Worm (Caenorhabditis elegans): ENCODE data around the gene rde-11.
A peak's percentile ranks its signal among the peaks of the same experiment; 100 is the strongest.

Gene rde-11

DNA sequence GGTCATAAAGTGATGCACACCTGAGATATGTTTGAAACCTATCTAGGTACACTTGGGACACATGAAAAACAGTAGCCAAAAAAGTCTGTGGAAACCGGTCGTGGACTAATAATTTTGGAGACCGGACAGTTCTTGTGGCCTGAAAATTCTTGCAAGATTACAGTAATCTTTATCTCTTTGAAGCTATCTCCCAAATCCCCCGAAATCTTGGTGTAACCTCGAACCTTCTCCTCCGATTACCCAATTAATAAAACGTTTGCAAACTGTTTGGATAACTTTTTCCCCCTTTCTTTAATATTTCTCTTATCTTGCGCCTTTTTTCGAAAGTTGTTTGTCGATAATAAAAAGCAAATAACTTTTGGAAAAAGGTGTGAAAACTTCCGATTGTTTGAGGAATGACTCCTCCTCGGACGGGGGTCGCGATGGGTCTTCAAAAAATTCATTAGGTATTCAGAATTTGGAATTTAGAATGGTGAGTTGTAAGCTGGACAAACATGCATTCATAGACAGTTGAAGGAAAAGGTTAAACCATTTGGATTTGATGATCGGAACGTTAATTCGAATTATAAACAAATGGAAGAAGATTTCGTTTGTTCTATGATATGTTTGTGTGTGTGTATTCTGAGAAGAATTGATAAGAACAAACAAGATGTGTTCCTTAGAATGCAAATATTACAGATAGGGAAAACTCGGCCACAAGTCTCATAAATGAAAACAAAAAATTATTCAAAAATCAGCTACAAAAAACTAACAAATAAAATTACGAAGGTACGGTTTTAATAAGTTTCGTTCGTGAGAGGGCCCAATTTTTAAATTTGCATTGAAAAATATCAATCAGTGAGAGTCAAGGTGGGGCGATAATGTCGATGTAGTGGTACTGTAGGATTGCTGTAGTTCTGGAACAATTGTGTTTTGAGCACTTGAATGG lies 21.9 kb upstream of the rde-11 start:
- no peak for TF ChIP-seq ZK546.5 (tag; optimal IDR thresholded peaks at IDR 0.05)
- no peak for TF ChIP-seq gei-8 (GFP tag; optimal IDR thresholded peaks at IDR 0.05)
- TF ChIP-seq F44E2.7 (GFP tag; IDR thresholded peaks at IDR 0.05) = no peak
- no peak for TF ChIP-seq arid-1 (GFP tag; conservative IDR thresholded peaks at IDR 0.05)
- TF ChIP-seq F26F4.8 (GFP tag; conservative IDR thresholded peaks at IDR 0.05) = no peak
- TF ChIP-seq dve-1 (tag; optimal IDR thresholded peaks at IDR 0.05; ENCODE audit: insufficient read depth) = peak; percentile 39
- peak; percentile 51; the same call in 1 of the 2 replicates for TF ChIP-seq zfp-3 (GFP tag; conservative IDR thresholded peaks at IDR 0.05)
- no peak for TF ChIP-seq hif-1 (tag; optimal IDR thresholded peaks at IDR 0.05)
- TF ChIP-seq dmd-6 (GFP tag; IDR thresholded peaks at IDR 0.05) = 0 out of 2 replicates have a peak, but pooled peaks have one; percentile 18
- no peak for TF ChIP-seq ama-1 (optimal IDR thresholded peaks at IDR 0.05)
- peak; percentile 81 for TF ChIP-seq nhr-25 (tag; optimal IDR thresholded peaks at IDR 0.05; ENCODE audit: borderline replicate concordance, insufficient read depth)
- peak in 1 of 2 experiments; percentile 86 for TF ChIP-seq unc-62 (GFP tag; optimal IDR thresholded peaks at IDR 0.05 in 1 of 2)
- TF ChIP-seq unc-62 (tag; optimal IDR thresholded peaks at IDR 0.05) = no peak
- TF ChIP-seq tra-1 (GFP tag; IDR thresholded peaks at IDR 0.05) = no peak
- 0 out of 2 replicates have a peak, but pooled peaks have one; percentile 17 for TF ChIP-seq dmd-9 (GFP tag; IDR thresholded peaks at IDR 0.05)
- TF ChIP-seq lsy-2 (tag; optimal IDR thresholded peaks at IDR 0.05) = no peak
- TF ChIP-seq lim-7 (GFP tag; IDR thresholded peaks at IDR 0.05) = 0 out of 2 replicates have a peak, but pooled peaks have one; percentile 38
- no peak for TF ChIP-seq F49E8.2 (tag; optimal IDR thresholded peaks at IDR 0.05; ENCODE audit: borderline replicate concordance)
- TF ChIP-seq nhr-48 (tag; optimal IDR thresholded peaks at IDR 0.05) = peak; percentile 1
- TF ChIP-seq fkh-10 (GFP tag; optimal IDR thresholded peaks at IDR 0.05) = no peak
- TF ChIP-seq spr-1 (tag; optimal IDR thresholded peaks at IDR 0.05) = no peak
- peak; percentile 85 for TF ChIP-seq aha-1 (tag)
- TF ChIP-seq nhr-41 (GFP tag; IDR thresholded peaks at IDR 0.05) = no peak
- no peak for TF ChIP-seq nhr-76 (tag; optimal IDR thresholded peaks at IDR 0.05)
- TF ChIP-seq pqm-1 (tag; optimal IDR thresholded peaks at IDR 0.05) = no peak
- no peak for TF ChIP-seq zag-1 (tag; optimal IDR thresholded peaks at IDR 0.05)
- no peak for TF ChIP-seq madf-9 (GFP tag; conservative IDR thresholded peaks at IDR 0.05)
- no peak for TF ChIP-seq daf-16 (GFP tag; optimal IDR thresholded peaks at IDR 0.05)
- TF ChIP-seq daf-16 (tag; optimal IDR thresholded peaks at IDR 0.05) = no peak
- no peak for TF ChIP-seq ces-1 (GFP tag; optimal IDR thresholded peaks at IDR 0.05)
- no peak for TF ChIP-seq tag-97 (GFP tag; IDR thresholded peaks at IDR 0.05)
- TF ChIP-seq duxl-1 (tag; optimal IDR thresholded peaks at IDR 0.05; ENCODE audit: poor library complexity) = no peak
- TF ChIP-seq ceh-20 (GFP tag; IDR thresholded peaks at IDR 0.05) = peak; percentile 41; the same call in 1 of the 2 replicates
- no peak for TF ChIP-seq snpc-1.2 (GFP tag; IDR thresholded peaks at IDR 0.05)
- TF ChIP-seq rbr-2 (tag; optimal IDR thresholded peaks at IDR 0.05) = no peak
- TF ChIP-seq zfp-2 (tag; optimal IDR thresholded peaks at IDR 0.05) = no peak

DNA sequence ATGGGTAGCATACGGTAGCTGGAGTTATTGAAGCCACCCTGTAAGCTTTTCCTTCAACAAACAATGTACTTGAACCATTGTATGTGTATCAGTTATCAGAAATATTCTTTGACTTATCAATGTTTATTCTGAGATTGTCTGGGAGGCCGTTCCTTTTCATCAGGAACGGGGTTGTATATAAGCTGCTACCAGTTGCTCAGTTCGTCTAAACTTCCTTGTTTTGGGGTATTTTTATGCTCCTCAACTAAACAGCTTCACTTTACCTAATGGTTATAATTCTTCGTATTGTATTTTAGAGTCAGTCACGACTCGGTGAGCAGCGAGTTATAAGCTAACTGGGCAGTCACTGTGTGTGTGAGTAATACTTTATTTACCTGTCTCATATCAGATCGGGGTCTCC lies 19.3 kb upstream of the rde-11 start:
- TF ChIP-seq rbr-2 (tag; optimal IDR thresholded peaks at IDR 0.05) (no peak), unc-62 (GFP tag; optimal IDR thresholded peaks at IDR 0.05 in 1 of 2) (peak in 1 of 2 experiments; percentile 91), unc-62 (tag; optimal IDR thresholded peaks at IDR 0.05) (no peak)

DNA sequence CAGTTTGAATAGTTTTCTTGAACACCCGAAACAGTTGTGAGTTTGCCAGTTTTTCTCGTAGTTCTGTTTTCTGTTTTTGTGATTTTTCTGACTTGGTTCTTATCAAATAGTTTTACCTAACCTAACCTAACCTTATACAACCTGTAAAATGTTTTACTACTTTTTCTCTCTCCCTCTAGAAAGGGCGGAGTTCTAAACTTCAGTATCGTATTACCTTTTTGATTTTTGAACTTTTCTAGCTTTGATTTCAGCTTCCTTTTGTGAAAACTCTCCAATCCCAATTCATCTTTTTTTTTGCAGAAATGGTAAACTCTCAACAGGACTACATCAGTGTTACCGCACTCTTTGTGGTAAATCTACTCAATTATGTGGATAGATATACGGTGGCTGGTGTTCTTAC lies 18.3 kb upstream of the rde-11 start, which contains the start of gene spin-2:
Gene spin-2, plus strand, starts transcription at position 301 of the 400 bp plus-strand sequence.
- TF ChIP-seq saeg-2 (GFP tag; IDR thresholded peaks at IDR 0.05) (no peak), madf-5 (GFP tag; IDR thresholded peaks at IDR 0.05) (no peak), mxl-3 (GFP tag; optimal IDR thresholded peaks at IDR 0.05) (no peak), lim-7 (GFP tag; IDR thresholded peaks at IDR 0.05) (no peak), F37D6.2 (tag; optimal IDR thresholded peaks at IDR 0.05) (no peak), snpc-4 (tag; optimal IDR thresholded peaks at IDR 0.05) (no peak), nhr-111 (GFP tag; optimal IDR thresholded peaks at IDR 0.05) (no peak), F44E2.7 (GFP tag; IDR thresholded peaks at IDR 0.05) (no peak), php-3 (GFP tag; IDR thresholded peaks at IDR 0.05) (no peak), ztf-11 (tag; optimal IDR thresholded peaks at IDR 0.05) (no peak), mxl-2 (GFP tag; conservative IDR thresholded peaks at IDR 0.05) (no peak), sdz-12 (GFP tag; optimal IDR thresholded peaks at IDR 0.05) (no peak), zip-11 (GFP tag; IDR thresholded peaks at IDR 0.05) (no peak), nhr-11 (tag; optimal IDR thresholded peaks at IDR 0.05) (no peak), madf-9 (GFP tag; conservative IDR thresholded peaks at IDR 0.05) (no peak), nhr-48 (tag; optimal IDR thresholded peaks at IDR 0.05) (no peak)
